Worm (Caenorhabditis elegans): ENCODE measurements around the gene fbxa-78.

Gene fbxa-78

ce11 chrIII:1228593-1228992, 29.7 kb downstream of the fbxa-78 start:
- TF ChIP-seq ceh-31 (tag; optimal IDR thresholded peaks at IDR 0.05) (no peak), rnt-1 (tag; optimal IDR thresholded peaks at IDR 0.05) (no peak), C38D4.7 (GFP tag; optimal IDR thresholded peaks at IDR 0.05) (no peak), madf-2 (tag; optimal IDR thresholded peaks at IDR 0.05) (no peak), tbx-2 (tag; optimal IDR thresholded peaks at IDR 0.05) (no peak), fkh-6 (tag; optimal IDR thresholded peaks at IDR 0.05) (no peak), ceh-48 (tag; optimal IDR thresholded peaks at IDR 0.05) (no peak), fkh-10 (GFP tag; optimal IDR thresholded peaks at IDR 0.05) (no peak), hlh-8 (tag; optimal IDR thresholded peaks at IDR 0.05) (no peak), K02D7.2 (tag; optimal IDR thresholded peaks at IDR 0.05) (no peak), elt-4 (tag; optimal IDR thresholded peaks at IDR 0.05) (no peak), ceh-9 (tag; optimal IDR thresholded peaks at IDR 0.05) (no peak), odd-2 (tag; optimal IDR thresholded peaks at IDR 0.05) (no peak)

ce11 chrIII:1226256-1226655, 32.0 kb downstream of the fbxa-78 start:
- TF ChIP-seq pha-2 (tag; optimal IDR thresholded peaks at IDR 0.05) (no peak), ttx-3 (tag; optimal IDR thresholded peaks at IDR 0.05) (no peak), dve-1 (tag; optimal IDR thresholded peaks at IDR 0.05) (peak; percentile 44), unc-3 (GFP tag; conservative IDR thresholded peaks at IDR 0.05) (no peak), unc-3 (tag; optimal IDR thresholded peaks at IDR 0.05) (no peak), ceh-34 (tag; optimal IDR thresholded peaks at IDR 0.05) (peak; percentile 19), F13H6.1 (tag; optimal IDR thresholded peaks at IDR 0.05) (peak; percentile 1), ceh-18 (tag; optimal IDR thresholded peaks at IDR 0.05) (peak; percentile 9), tbx-2 (tag; optimal IDR thresholded peaks at IDR 0.05) (peak; percentile 14)

- no peak for TF ChIP-seq pax-1 (tag; optimal IDR thresholded peaks at IDR 0.05)
- peak; percentile 77 for TF ChIP-seq unc-42 (tag; optimal IDR thresholded peaks at IDR 0.05)
- peak; percentile 43 for TF ChIP-seq ceh-19 (GFP tag; optimal IDR thresholded peaks at IDR 0.05)
- TF ChIP-seq pqm-1 (tag; optimal IDR thresholded peaks at IDR 0.05): no peak
- TF ChIP-seq ceh-34 (tag; optimal IDR thresholded peaks at IDR 0.05): peak; percentile 87
- TF ChIP-seq ceh-31 (tag; optimal IDR thresholded peaks at IDR 0.05): peak; percentile 35
These were observed 32.7 kb downstream of the fbxa-78 start for ce11 chrIII:1225595-1225994.

- no peak for TF ChIP-seq ceh-31 (tag; optimal IDR thresholded peaks at IDR 0.05)
- TF ChIP-seq hlh-15 (tag; optimal IDR thresholded peaks at IDR 0.05): no peak
- no peak for TF ChIP-seq hlh-13 (GFP tag; optimal IDR thresholded peaks at IDR 0.05)
- no peak for TF ChIP-seq syd-9 (tag; optimal IDR thresholded peaks at IDR 0.05)
These were observed 33.1 kb downstream of the fbxa-78 start for ce11 chrIII:1225116-1225515.

ce11 chrIII:1223319-1224093, 34.8 kb downstream of the fbxa-78 start:
- TF ChIP-seq ceh-18 (tag; optimal IDR thresholded peaks at IDR 0.05): peak; percentile 30
- no peak for TF ChIP-seq nhr-232 (tag; optimal IDR thresholded peaks at IDR 0.05)
- TF ChIP-seq T23F11.4 (GFP tag; optimal IDR thresholded peaks at IDR 0.05): no peak
- TF ChIP-seq nfya-1 (tag; optimal IDR thresholded peaks at IDR 0.05): peak; percentile 39
- TF ChIP-seq C38D4.7 (GFP tag; optimal IDR thresholded peaks at IDR 0.05): no peak
- TF ChIP-seq K02D7.2 (tag; optimal IDR thresholded peaks at IDR 0.05): no peak
- TF ChIP-seq gmeb-2 (tag; optimal IDR thresholded peaks at IDR 0.05): no peak
- TF ChIP-seq K09A11.1 (tag; optimal IDR thresholded peaks at IDR 0.05; ENCODE audit: insufficient read depth): no peak
- TF ChIP-seq elt-2 (tag; optimal IDR thresholded peaks at IDR 0.05): peak; percentile 28
- peak; percentile 21 for TF ChIP-seq dve-1 (tag; optimal IDR thresholded peaks at IDR 0.05)
- TF ChIP-seq tbx-2 (tag; optimal IDR thresholded peaks at IDR 0.05): peak; percentile 3
- TF ChIP-seq ceh-34 (tag; optimal IDR thresholded peaks at IDR 0.05): peak; percentile 99
- TF ChIP-seq pax-1 (tag; optimal IDR thresholded peaks at IDR 0.05): no peak
- TF ChIP-seq lin-11 (tag; optimal IDR thresholded peaks at IDR 0.05): no peak
